Fruit fly (Drosophila melanogaster) whole organism, prepupa: ENCODE results near the gene CG12522.

ENCODE experiments used
- CG11762 ChIP-seq: fragments of 200-800 bp; sonication (Bioruptor generic); optimal IDR thresholded peaks from 3 replicates; lab custom pipeline; 2016; ENCODE audit warnings: missing biosample characterization, missing genetic modification characterization; ENCODE audit not compliant: insufficient read depth
- CG16779 ChIP-seq: fragments of 200-800 bp; sonication (Bioruptor generic); optimal IDR thresholded peaks from 3 replicates; lab custom pipeline; 2017; ENCODE audit warnings: missing biosample characterization, mild to moderate bottlenecking, missing genetic modification characterization
- CG3919 ChIP-seq: fragments of 200-800 bp; sonication (Bioruptor generic); optimal IDR thresholded peaks from 3 replicates; lab custom pipeline; 2016; ENCODE audit warnings: missing biosample characterization, missing genetic modification characterization
- CG7368 ChIP-seq: fragments of 200-800 bp; sonication (Bioruptor generic); optimal IDR thresholded peaks from 3 replicates; lab custom pipeline; 2016; ENCODE audit warnings: missing biosample characterization, missing genetic modification characterization
- Eip93F ChIP-seq: fragments of 200-800 bp; sonication (Bioruptor generic); optimal IDR thresholded peaks from 2 replicates; lab custom pipeline; 2016; ENCODE audit warnings: missing biosample characterization, mild to moderate bottlenecking, missing genetic modification characterization
- Gug ChIP-seq: fragments of 200-800 bp; sonication (Bioruptor generic); IDR thresholded peaks from 2 replicates; pipeline ENCODE4 v1.3.6; 2022; ENCODE audit warnings: missing biosample characterization, missing genetic modification characterization
- acj6 ChIP-seq: fragments of 200-800 bp; sonication (Bioruptor generic); optimal IDR thresholded peaks from 3 replicates; lab custom pipeline; 2016; ENCODE audit warnings: missing biosample characterization, missing genetic modification characterization
- dsx ChIP-seq: fragments of 200-800 bp; optimal IDR thresholded peaks from 3 replicates; lab custom pipeline; 2019; ENCODE audit warnings: missing biosample characterization, mild to moderate bottlenecking, missing genetic modification characterization, moderate library complexity; ENCODE audit not compliant: poor library complexity, severe bottlenecking

DNA sequence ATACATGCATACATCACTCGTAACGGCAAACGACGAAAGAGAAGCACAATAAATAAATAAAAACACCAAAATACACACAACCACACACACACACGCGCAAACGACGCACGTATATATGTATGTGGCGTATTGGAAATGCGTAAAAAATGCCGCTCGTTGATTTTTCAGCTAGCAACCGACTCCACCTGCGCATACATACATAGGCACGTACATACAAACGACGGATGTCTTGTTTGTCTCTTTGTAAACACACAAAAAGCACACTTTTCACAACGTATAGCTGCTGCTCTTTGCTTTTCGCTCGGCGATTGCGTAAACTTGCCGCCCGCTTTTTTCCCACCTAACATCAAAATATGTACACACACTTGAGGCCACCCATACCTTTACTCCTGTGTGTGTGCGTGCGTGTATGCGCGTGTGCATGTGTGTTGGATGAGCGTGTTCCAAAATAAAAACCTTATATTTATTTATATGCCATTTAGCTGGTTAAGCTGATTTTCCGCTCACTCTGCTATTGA is 11.9 kb downstream of the CG12522 start:
- TF ChIP-seq Gug (GFP tag; lab: Robert Waterston, UW) (no peak), acj6 (GFP tag; lab: Kevin White, UChicago) (no peak), CG11762 (GFP tag; lab: Kevin White, UChicago) (no peak), CG3919 (no peak), CG16779 (tag; lab: Kevin White, UChicago) (no peak), Eip93F (no peak), CG7368 (GFP tag; lab: Kevin White, UChicago) (no peak), dsx (no peak)
